Fruit fly (Drosophila melanogaster) whole organism, prepupa: ENCODE data around the gene CG18787.

ENCODE experiments used
- Blimp-1 ChIP-seq: fragments of 200-800 bp; sonication (Bioruptor generic); optimal IDR thresholded peaks from 3 replicates; lab custom pipeline; 2017; ENCODE audit warnings: missing biosample characterization, missing genetic modification characterization, mild to moderate bottlenecking, moderate library complexity, missing genetic modification reagents
- CG10631 ChIP-seq: fragments of 200-800 bp; sonication (Bioruptor generic); optimal IDR thresholded peaks from 2 replicates; lab custom pipeline; 2016; ENCODE audit warnings: missing biosample characterization, missing genetic modification characterization
- CG10669 ChIP-seq: fragments of 200-800 bp; sonication (Bioruptor generic); optimal IDR thresholded peaks from 3 replicates; lab custom pipeline; 2018; ENCODE audit warnings: missing biosample characterization, mild to moderate bottlenecking, missing genetic modification characterization, moderate library complexity
- CG11294 ChIP-seq: fragments of 200-800 bp; sonication (Bioruptor generic); IDR thresholded peaks from 2 replicates; pipeline ENCODE4 v1.3.6; 2022; ENCODE audit warnings: missing biosample characterization, missing genetic modification characterization
- CG1621 ChIP-seq: fragments of 200-800 bp; sonication (Bioruptor generic); optimal IDR thresholded peaks from 3 replicates; lab custom pipeline; 2018; ENCODE audit warnings: missing biosample characterization, mild to moderate bottlenecking, missing genetic modification characterization
- CG16779 ChIP-seq: fragments of 200-800 bp; sonication (Bioruptor generic); optimal IDR thresholded peaks from 3 replicates; lab custom pipeline; 2017; ENCODE audit warnings: missing biosample characterization, mild to moderate bottlenecking, missing genetic modification characterization
- CG3032 ChIP-seq: fragments of 200-800 bp; optimal IDR thresholded peaks from 2 replicates; lab custom pipeline; 2019; ENCODE audit warnings: missing biosample characterization, mild to moderate bottlenecking, missing genetic modification characterization, moderate library complexity
- CG31627 ChIP-seq: fragments of 200-800 bp; sonication (Bioruptor generic); optimal IDR thresholded peaks from 3 replicates; lab custom pipeline; 2016; ENCODE audit warnings: missing biosample characterization, missing genetic modification characterization
- CG32006 ChIP-seq: fragments of 200-800 bp; sonication (Bioruptor generic); optimal IDR thresholded peaks from 3 replicates; lab custom pipeline; 2017; ENCODE audit warnings: missing biosample characterization, mild to moderate bottlenecking, missing genetic modification characterization
- CG34406 ChIP-seq: fragments of 200-800 bp; sonication (Bioruptor generic); optimal IDR thresholded peaks from 3 replicates; lab custom pipeline; 2016; ENCODE audit warnings: missing biosample characterization, missing genetic modification characterization
- CG3919 ChIP-seq: fragments of 200-800 bp; sonication (Bioruptor generic); optimal IDR thresholded peaks from 3 replicates; lab custom pipeline; 2016; ENCODE audit warnings: missing biosample characterization, missing genetic modification characterization
- CG4318 ChIP-seq: fragments of 200-800 bp; sonication (Bioruptor generic); optimal IDR thresholded peaks from 3 replicates; lab custom pipeline; 2017; ENCODE audit warnings: missing biosample characterization, mild to moderate bottlenecking, missing genetic modification characterization
- CG6276 ChIP-seq: fragments of 200-800 bp; sonication (Bioruptor generic); optimal IDR thresholded peaks from 2 replicates; lab custom pipeline; 2017; ENCODE audit warnings: missing biosample characterization, mild to moderate bottlenecking, missing genetic modification characterization
- CG6792 ChIP-seq: fragments of 200-800 bp; sonication (Bioruptor generic); optimal IDR thresholded peaks from 3 replicates; lab custom pipeline; 2016; ENCODE audit warnings: missing biosample characterization, missing genetic modification characterization
- CG6808 ChIP-seq: fragments of 200-800 bp; sonication (Bioruptor generic); optimal IDR thresholded peaks from 3 replicates; lab custom pipeline; 2017; ENCODE audit warnings: missing biosample characterization, missing genetic modification characterization, mild to moderate bottlenecking, moderate library complexity, missing genetic modification reagents
- CG6854 ChIP-seq: fragments of 200-800 bp; sonication (Bioruptor generic); optimal IDR thresholded peaks from 2 replicates; lab custom pipeline; 2017; ENCODE audit warnings: missing biosample characterization, mild to moderate bottlenecking, missing genetic modification characterization
- CG8632 ChIP-seq: fragments of 200-800 bp; sonication (Bioruptor generic); optimal IDR thresholded peaks from 3 replicates; lab custom pipeline; 2016; ENCODE audit warnings: missing biosample characterization, missing genetic modification characterization
- CG9139 ChIP-seq: fragments of 200-800 bp; sonication (Bioruptor generic); optimal IDR thresholded peaks from 3 replicates; lab custom pipeline; 2017; ENCODE audit warnings: missing biosample characterization, mild to moderate bottlenecking, missing genetic modification characterization
- Eip78C ChIP-seq: fragments of 200-800 bp; sonication (Bioruptor generic); peaks from one replicate; lab custom pipeline; 2016; ENCODE audit warnings: missing biosample characterization, missing genetic modification characterization
- Eip93F ChIP-seq: fragments of 200-800 bp; sonication (Bioruptor generic); optimal IDR thresholded peaks from 2 replicates; lab custom pipeline; 2016; ENCODE audit warnings: missing biosample characterization, mild to moderate bottlenecking, missing genetic modification characterization
- Ets21C ChIP-seq: fragments of 200-800 bp; sonication (Bioruptor generic); optimal IDR thresholded peaks from 3 replicates; lab custom pipeline; 2016; ENCODE audit warnings: missing biosample characterization, missing genetic modification characterization
- Ets96B ChIP-seq: fragments of 200-800 bp; optimal IDR thresholded peaks from 2 replicates; lab custom pipeline; 2019; ENCODE audit warnings: missing biosample characterization, mild to moderate bottlenecking, missing genetic modification characterization, moderate library complexity
- Gug ChIP-seq: fragments of 200-800 bp; sonication (Bioruptor generic); IDR thresholded peaks from 2 replicates; pipeline ENCODE4 v1.3.6; 2022; ENCODE audit warnings: missing biosample characterization, missing genetic modification characterization
- Hr38 ChIP-seq: sonication (Bioruptor generic); optimal IDR thresholded peaks from 2 replicates; lab custom pipeline; 2016; ENCODE audit warnings: missing biosample characterization, missing genetic modification characterization
- Hr39 ChIP-seq: fragments of 200-800 bp; sonication (Bioruptor generic); optimal IDR thresholded peaks from 2 replicates; lab custom pipeline; 2016; ENCODE audit warnings: missing biosample characterization, missing genetic modification characterization
- Hr4 ChIP-seq: fragments of 200-800 bp; sonication (Bioruptor generic); optimal IDR thresholded peaks from 3 replicates; lab custom pipeline; 2016; ENCODE audit warnings: missing biosample characterization, missing genetic modification characterization
- Lpt ChIP-seq: fragments of 200-800 bp; sonication (Bioruptor generic); optimal IDR thresholded peaks from 3 replicates; lab custom pipeline; 2016; ENCODE audit warnings: missing biosample characterization, missing genetic modification characterization
- Met ChIP-seq: fragments of 200-800 bp; sonication (Bioruptor generic); optimal IDR thresholded peaks from 3 replicates; lab custom pipeline; 2016; ENCODE audit warnings: missing biosample characterization, missing genetic modification characterization
- Sox102F ChIP-seq: fragments of 200-800 bp; sonication (Bioruptor generic); optimal IDR thresholded peaks from 2 replicates; lab custom pipeline; 2016; ENCODE audit warnings: missing biosample characterization, mild to moderate bottlenecking, missing genetic modification characterization
- achi ChIP-seq: fragments of 200-800 bp; sonication (Bioruptor generic); optimal IDR thresholded peaks from 3 replicates; lab custom pipeline; 2016; ENCODE audit warnings: missing biosample characterization, missing genetic modification characterization
- acj6 ChIP-seq: fragments of 200-800 bp; sonication (Bioruptor generic); optimal IDR thresholded peaks from 3 replicates; lab custom pipeline; 2016; ENCODE audit warnings: missing biosample characterization, missing genetic modification characterization
- cyc ChIP-seq: fragments of 200-800 bp; sonication (Bioruptor generic); optimal IDR thresholded peaks from 3 replicates; lab custom pipeline; 2016; ENCODE audit warnings: missing biosample characterization, missing genetic modification characterization
- dsx ChIP-seq: fragments of 200-800 bp; optimal IDR thresholded peaks from 3 replicates; lab custom pipeline; 2019; ENCODE audit warnings: missing biosample characterization, mild to moderate bottlenecking, missing genetic modification characterization, moderate library complexity; ENCODE audit not compliant: poor library complexity, severe bottlenecking
- eg ChIP-seq: fragments of 200-800 bp; sonication (Bioruptor generic); IDR thresholded peaks from 3 replicates; pipeline ENCODE4 v1.3.6; 2022; ENCODE audit warnings: missing biosample characterization, missing genetic modification characterization
- esn ChIP-seq: fragments of 200-800 bp; sonication (Bioruptor generic); optimal IDR thresholded peaks from 2 replicates; lab custom pipeline; 2016; ENCODE audit warnings: missing biosample characterization, mild to moderate bottlenecking, missing genetic modification characterization, moderate library complexity
- fd59A ChIP-seq: fragments of 200-800 bp; sonication (Bioruptor generic); optimal IDR thresholded peaks from 2 replicates; lab custom pipeline; 2017; ENCODE audit warnings: missing biosample characterization, mild to moderate bottlenecking, missing genetic modification characterization, missing genetic modification reagents
- fd85E ChIP-seq: fragments of 200-800 bp; sonication (Bioruptor generic); optimal IDR thresholded peaks from 3 replicates; lab custom pipeline; 2016; ENCODE audit warnings: missing biosample characterization, missing genetic modification characterization
- lz ChIP-seq: fragments of 200-800 bp; sonication (Bioruptor generic); optimal IDR thresholded peaks from 3 replicates; lab custom pipeline; 2016; ENCODE audit warnings: missing biosample characterization, missing genetic modification characterization
- net ChIP-seq: fragments of 200-800 bp; sonication (Bioruptor generic); optimal IDR thresholded peaks from 3 replicates; lab custom pipeline; 2016; ENCODE audit warnings: missing biosample characterization, missing genetic modification characterization
- salr ChIP-seq, 2 experiments: fragments of 200-800 bp; sonication (Bioruptor generic); optimal IDR thresholded peaks; 3 replicates each; lab custom pipeline; 2016 to 2018; ENCODE audit warnings: missing biosample characterization in 2 of 2, missing genetic modification characterization in 2 of 2, mild to moderate bottlenecking in 1 of 2
- ss ChIP-seq, 2 experiments: fragments of 200-800 bp; sonication (Bioruptor generic); optimal IDR thresholded peaks; 2 replicates in 1 of 2; 3 replicates in 1 of 2; lab custom pipeline; 2017 to 2018; ENCODE audit warnings: mild to moderate bottlenecking in 2 of 2, missing biosample characterization in 2 of 2, missing genetic modification characterization in 2 of 2, moderate library complexity in 1 of 2
- svp ChIP-seq: fragments of 200-800 bp; sonication (Bioruptor generic); peaks from one replicate; lab custom pipeline; 2016; ENCODE audit warnings: missing biosample characterization, missing genetic modification characterization
- topi ChIP-seq: fragments of 200-800 bp; sonication (Bioruptor generic); optimal IDR thresholded peaks from 3 replicates; lab custom pipeline; 2016; ENCODE audit warnings: missing biosample characterization, missing genetic modification characterization
- vri ChIP-seq: fragments of 200-800 bp; sonication (Bioruptor generic); optimal IDR thresholded peaks from 3 replicates; lab custom pipeline; 2016; ENCODE audit warnings: missing biosample characterization, mild to moderate bottlenecking, missing genetic modification characterization

Gene CG18787

DNA sequence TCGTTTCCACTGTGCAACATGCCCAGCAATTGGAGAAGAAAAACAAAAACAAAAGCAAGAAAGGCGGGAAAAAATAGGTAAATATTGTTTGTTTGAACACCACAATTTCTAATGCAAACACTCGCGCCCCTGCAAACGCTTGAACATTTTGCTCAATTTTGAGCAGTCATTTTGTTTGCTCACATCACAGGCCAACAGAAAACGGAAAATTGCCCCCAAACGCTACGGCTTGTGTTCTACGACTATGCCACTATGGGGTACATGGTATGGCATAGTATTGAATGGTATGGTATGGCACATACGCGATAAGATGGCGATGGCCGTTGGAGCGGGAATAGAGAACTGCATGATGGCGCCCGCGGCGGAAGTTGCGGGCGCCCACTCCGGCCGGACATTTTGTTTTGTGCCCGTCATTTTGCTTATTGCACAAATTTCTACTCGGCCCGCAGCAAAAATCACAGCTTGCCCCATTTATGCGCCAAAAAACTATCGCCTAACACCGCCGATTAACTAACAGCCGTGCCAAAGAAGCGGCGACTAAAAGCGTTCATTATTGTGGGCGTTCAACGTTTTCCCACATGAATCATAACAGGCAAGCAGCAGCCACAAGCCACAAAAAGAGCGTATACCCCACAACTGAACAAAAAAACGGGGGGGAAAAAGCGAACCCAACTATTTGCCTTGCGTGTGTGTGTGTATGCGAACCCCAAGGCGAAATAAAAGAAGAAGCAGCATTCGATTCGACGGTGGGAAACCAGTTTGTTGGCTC is 5.3 kb upstream of the CG18787 start (continued):
- TF ChIP-seq Eip78C (GFP tag; lab: Kevin White, UChicago) (peak; percentile 30), CG6276 (GFP tag; lab: Kevin White, UChicago) (peak; percentile 28)

DNA sequence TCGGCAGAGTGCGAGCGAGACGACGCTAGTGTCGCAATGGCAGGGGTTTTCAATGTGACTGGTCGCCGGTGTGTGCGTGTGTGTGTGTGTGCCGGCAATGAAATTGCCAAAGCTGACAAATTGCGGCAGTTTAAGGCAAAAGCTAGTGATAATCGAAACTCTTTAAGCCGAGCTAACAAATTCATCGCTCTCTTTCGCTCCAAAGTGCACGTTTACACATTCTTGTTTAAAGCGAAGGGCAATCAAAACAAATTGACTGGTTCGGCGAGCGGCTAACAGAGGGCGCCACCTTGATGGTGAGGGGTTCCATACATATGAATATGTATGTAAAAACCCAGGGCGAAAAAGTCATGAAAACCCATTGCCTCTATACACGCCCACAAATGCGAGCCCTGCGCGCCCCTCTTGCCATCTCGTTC is 4.7 kb upstream of the CG18787 start:
- TF ChIP-seq Ets96B: no peak
- TF ChIP-seq CG4318: no peak
- TF ChIP-seq dsx (GFP tag; lab: Kevin White, UChicago): peak; percentile 77
- TF ChIP-seq CG11294: no peak
- TF ChIP-seq svp (GFP tag; lab: Kevin White, UChicago): peak; percentile 64
- no peak for TF ChIP-seq CG8632 (GFP tag; lab: Kevin White, UChicago)

dm6 chr2L:12002922-12003791 is 4.0 kb upstream of the CG18787 start:
- TF ChIP-seq Hr4 (GFP tag; lab: Kevin White, UChicago) (peak; percentile 61), fd59A (GFP tag; lab: Kevin White, UChicago) (no peak), topi (GFP tag; lab: Kevin White, UChicago) (peak; percentile 7), salr (GFP tag; optimal IDR thresholded peaks at IDR 0.05; lab: Kevin White, UChicago) (peak in 1 of 2 experiments; percentile 28), vri (GFP tag; lab: Kevin White, UChicago) (no peak), svp (GFP tag; lab: Kevin White, UChicago) (peak; percentile 88), Blimp-1 (GFP tag; lab: Kevin White, UChicago) (peak; percentile 35), cyc (no peak), CG32006 (GFP tag; lab: Kevin White, UChicago) (peak; percentile 61), CG6808 (GFP tag; lab: Kevin White, UChicago) (no peak), Hr38 (GFP tag; lab: Kevin White, UChicago) (no peak), fd85E (no peak), eg (GFP tag; lab: Robert Waterston, UW) (no peak), CG10631 (GFP tag; lab: Kevin White, UChicago) (peak; percentile 31), CG16779 (peak; percentile 32), Gug (no peak), CG6276 (GFP tag; lab: Kevin White, UChicago) (peak; percentile 19), net (GFP tag; lab: Kevin White, UChicago) (peak; percentile 68), acj6 (peak; percentile 56), CG3032 (tag; lab: Kevin White, UChicago) (peak; percentile 16), Eip78C (GFP tag; lab: Kevin White, UChicago) (peak; percentile 80), CG9139 (GFP tag; lab: Kevin White, UChicago) (no peak), CG31627 (GFP tag; lab: Kevin White, UChicago) (peak; percentile 17), lz (GFP tag; lab: Kevin White, UChicago) (no peak), CG34406 (GFP tag; lab: Kevin White, UChicago) (peak; percentile 13), CG4318 (peak; percentile 14), achi (peak; percentile 35), CG6792 (GFP tag; lab: Kevin White, UChicago) (peak; percentile 15), Met (GFP tag; lab: Kevin White, UChicago) (peak; percentile 27), Lpt (GFP tag; lab: Kevin White, UChicago) (no peak), ss (GFP tag; optimal IDR thresholded peaks at IDR 0.05; lab: Kevin White, UChicago) (peak; percentile 18 to 68), CG3919 (GFP tag; lab: Kevin White, UChicago) (peak; percentile 63), Eip93F (GFP tag; lab: Kevin White, UChicago) (no peak), CG6854 (GFP tag; lab: Kevin White, UChicago) (peak; percentile 99), Sox102F (peak; percentile 7), Ets21C (GFP tag; lab: Kevin White, UChicago) (no peak), Hr39 (GFP tag; lab: Kevin White, UChicago) (peak; percentile 43), CG10669 (GFP tag; lab: Kevin White, UChicago) (no peak), esn (GFP tag; lab: Kevin White, UChicago) (peak; percentile 48), Ets96B (no peak), CG1621 (tag; lab: Kevin White, UChicago) (peak; percentile 61)
